Fruit fly (Drosophila melanogaster) whole organism, embryonic: ENCODE results near the gene Vsp37A.

Experiments used
- Atf6 ChIP-seq: fragments of 200-800 bp; sonication (Bioruptor generic); IDR thresholded peaks from 2 replicates; pipeline ENCODE4 v1.3.6; 2022; ENCODE audit warnings: missing biosample characterization, missing genetic modification characterization
- B-H1 ChIP-seq: fragments of 200-800 bp; sonication (Bioruptor generic); IDR thresholded peaks from 3 replicates; pipeline ENCODE4 v1.3.6; 2022; ENCODE audit warnings: missing biosample characterization, missing genetic modification characterization
- CG10274 ChIP-seq: fragments of 200-800 bp; sonication (Bioruptor generic); optimal IDR thresholded peaks from 3 replicates; lab custom pipeline; 2017; ENCODE audit warnings: missing biosample characterization, mild to moderate bottlenecking, missing genetic modification characterization
- CG11093 ChIP-seq: fragments of 200-800 bp; sonication (Bioruptor generic); IDR thresholded peaks from 3 replicates; pipeline ENCODE4 v1.3.6; 2022; ENCODE audit warnings: missing biosample characterization, missing genetic modification characterization
- CG12391 ChIP-seq: fragments of 200-800 bp; sonication (Bioruptor generic); optimal IDR thresholded peaks from 3 replicates; lab custom pipeline; 2018; ENCODE audit warnings: missing biosample characterization, mild to moderate bottlenecking, missing genetic modification characterization, moderate library complexity
- CG13296 ChIP-seq: fragments of 200-800 bp; sonication (Bioruptor generic); optimal IDR thresholded peaks from 3 replicates; lab custom pipeline; 2018; ENCODE audit warnings: missing biosample characterization, mild to moderate bottlenecking, missing genetic modification characterization
- CG1832 ChIP-seq: fragments of 200-800 bp; sonication (Bioruptor generic); optimal IDR thresholded peaks from 2 replicates; lab custom pipeline; 2017; ENCODE audit warnings: missing biosample characterization, mild to moderate bottlenecking, missing genetic modification characterization, inconsistent platforms
- CG33213 ChIP-seq: fragments of 200-800 bp; sonication (Bioruptor generic); optimal IDR thresholded peaks from 3 replicates; lab custom pipeline; 2016; ENCODE audit warnings: missing biosample characterization, missing genetic modification characterization
- CG3407 ChIP-seq: fragments of 200-800 bp; sonication (Bioruptor generic); optimal IDR thresholded peaks from 2 replicates; lab custom pipeline; 2018; ENCODE audit warnings: missing biosample characterization, mild to moderate bottlenecking, missing genetic modification characterization
- CG34422 ChIP-seq: fragments of 200-800 bp; sonication (Bioruptor generic); IDR thresholded peaks from 3 replicates; pipeline ENCODE4 v1.3.6; 2022; ENCODE audit warnings: missing biosample characterization, missing genetic modification characterization
- CG3847 ChIP-seq: fragments of 200-800 bp; sonication (Bioruptor generic); IDR thresholded peaks from 2 replicates; pipeline ENCODE4 v1.3.6; 2022; ENCODE audit warnings: missing biosample characterization, missing genetic modification characterization
- CG43689 ChIP-seq: fragments of 200-800 bp; sonication (Bioruptor generic); IDR thresholded peaks from 2 replicates; pipeline ENCODE4 v1.3.6; 2022; ENCODE audit warnings: missing biosample characterization, missing genetic modification characterization
- CG9797 ChIP-seq: fragments of 200-800 bp; sonication (Bioruptor generic); optimal IDR thresholded peaks from 3 replicates; lab custom pipeline; 2018; ENCODE audit warnings: missing biosample characterization, mild to moderate bottlenecking, missing genetic modification characterization
- Camta ChIP-seq: fragments of 200-800 bp; sonication (Bioruptor generic); optimal IDR thresholded peaks from 2 replicates; lab custom pipeline; 2016; ENCODE audit warnings: missing biosample characterization, missing genetic modification characterization
- Dp ChIP-seq: fragments of 200-800 bp; sonication (Bioruptor generic); optimal IDR thresholded peaks from 2 replicates; lab custom pipeline; 2018; ENCODE audit warnings: missing biosample characterization, mild to moderate bottlenecking, missing genetic modification characterization, moderate library complexity
- Dref ChIP-seq: fragments of 200-800 bp; sonication (Bioruptor generic); IDR thresholded peaks from 2 replicates; pipeline ENCODE4 v1.3.6; 2022; ENCODE audit warnings: missing biosample characterization, missing genetic modification characterization
- E2f2 ChIP-seq: fragments of 200-800 bp; sonication (Bioruptor generic); IDR thresholded peaks from 2 replicates; pipeline ENCODE4 v1.3.6; 2022; ENCODE audit warnings: missing biosample characterization, missing genetic modification characterization
- Ets97D ChIP-seq: fragments of 200-800 bp; sonication (Bioruptor generic); optimal IDR thresholded peaks from 3 replicates; lab custom pipeline; 2016; ENCODE audit warnings: missing biosample characterization, missing genetic modification characterization
- Gsc ChIP-seq: fragments of 200-800 bp; sonication (Bioruptor generic); IDR thresholded peaks from 2 replicates; pipeline ENCODE4 v1.3.6; 2022; ENCODE audit warnings: missing biosample characterization, missing genetic modification characterization
- HLH54F ChIP-seq: fragments of 200-800 bp; sonication (Bioruptor generic); optimal IDR thresholded peaks from 3 replicates; lab custom pipeline; 2016; ENCODE audit warnings: missing biosample characterization, missing genetic modification characterization
- Lhr ChIP-seq: fragments of 200-800 bp; sonication (Bioruptor generic); optimal IDR thresholded peaks from 3 replicates; lab custom pipeline; 2017; ENCODE audit warnings: mild to moderate bottlenecking, missing biosample characterization, missing genetic modification reagents, missing genetic modification characterization
- Lpt ChIP-seq: fragments of >200 bp; optimal IDR thresholded peaks from 2 replicates; lab custom pipeline; 2018; ENCODE audit warnings: missing biosample characterization, missing genetic modification characterization
- MTF-1 ChIP-seq: fragments of 200-800 bp; sonication (Bioruptor generic); optimal IDR thresholded peaks from 2 replicates; lab custom pipeline; 2018; ENCODE audit warnings: missing biosample characterization, mild to moderate bottlenecking, missing genetic modification characterization, borderline replicate concordance
- Ravus ChIP-seq: fragments of 200-800 bp; sonication (Bioruptor generic); IDR thresholded peaks from 2 replicates; pipeline ENCODE4 v1.3.6; 2022; ENCODE audit warnings: missing biosample characterization, missing genetic modification characterization
- Spps ChIP-seq: fragments of 200-800 bp; sonication (Bioruptor generic); optimal IDR thresholded peaks from 2 replicates; lab custom pipeline; 2018; ENCODE audit warnings: missing biosample characterization, mild to moderate bottlenecking, missing genetic modification characterization
- TFAM ChIP-seq: fragments of 200-800 bp; sonication (Bioruptor generic); optimal IDR thresholded peaks from 2 replicates; lab custom pipeline; 2017; ENCODE audit warnings: missing biosample characterization, missing genetic modification characterization, inconsistent platforms
- Xbp1 ChIP-seq: fragments of 200-800 bp; sonication (Bioruptor generic); optimal IDR thresholded peaks from 3 replicates; lab custom pipeline; 2016; ENCODE audit warnings: missing biosample characterization, mild to moderate bottlenecking, missing genetic modification characterization
- Xrp1 ChIP-seq: fragments of 200-800 bp; sonication (Bioruptor generic); IDR thresholded peaks from 2 replicates; pipeline ENCODE4 v1.3.6; 2022; ENCODE audit warnings: missing biosample characterization, missing genetic modification characterization
- ap ChIP-seq: fragments of 200-800 bp; sonication (Bioruptor generic); IDR thresholded peaks from 2 replicates; pipeline ENCODE4 v1.3.6; 2022; ENCODE audit warnings: missing biosample characterization, missing genetic modification characterization
- bowl ChIP-seq: fragments of 200-800 bp; sonication (Bioruptor generic); IDR thresholded peaks from 2 replicates; pipeline ENCODE4 v1.3.6; 2022; ENCODE audit warnings: missing biosample characterization, missing genetic modification characterization
- cato ChIP-seq: fragments of 200-800 bp; sonication (Bioruptor generic); optimal IDR thresholded peaks from 2 replicates; lab custom pipeline; 2016; ENCODE audit warnings: missing biosample characterization, missing genetic modification characterization, borderline replicate concordance
- corto ChIP-seq: fragments of 200-800 bp; sonication (Bioruptor generic); optimal IDR thresholded peaks from 2 replicates; lab custom pipeline; 2016; ENCODE audit warnings: missing biosample characterization, mild to moderate bottlenecking, missing genetic modification characterization, moderate library complexity
- emc ChIP-seq: fragments of 200-800 bp; sonication (Bioruptor generic); optimal IDR thresholded peaks from 2 replicates; lab custom pipeline; 2016; ENCODE audit warnings: missing biosample characterization, missing genetic modification characterization
- en ChIP-seq: fragments of 200-800 bp; sonication (Bioruptor generic); optimal IDR thresholded peaks from 2 replicates; lab custom pipeline; 2016; ENCODE audit warnings: missing biosample characterization, missing genetic modification characterization
- esg ChIP-seq: fragments of 200-800 bp; sonication (Bioruptor generic); conservative IDR thresholded peaks from 2 replicates; pipeline ENCODE4 v1.3.6; 2022; ENCODE audit warnings: missing biosample characterization, missing genetic modification characterization
- eyg ChIP-seq: fragments of 200-800 bp; sonication (Bioruptor generic); optimal IDR thresholded peaks from 3 replicates; lab custom pipeline; 2016; ENCODE audit warnings: missing biosample characterization, missing genetic modification characterization
- hb ChIP-seq: fragments of 200-800 bp; sonication (Bioruptor generic); IDR thresholded peaks from 3 replicates; pipeline ENCODE4 v1.3.6; 2022; ENCODE audit warnings: missing biosample characterization, missing genetic modification characterization; ENCODE audit not compliant: partially characterized antibody
- insv ChIP-seq, 2 experiments: fragments of 200-800 bp; sonication (Bioruptor generic); optimal IDR thresholded peaks; 3 replicates each; lab custom pipeline; 2016 to 2018; ENCODE audit warnings: missing biosample characterization in 2 of 2, missing genetic modification characterization in 2 of 2
- nerfin-1 ChIP-seq: fragments of 200-800 bp; sonication (Bioruptor generic); optimal IDR thresholded peaks from 3 replicates; lab custom pipeline; 2019; ENCODE audit warnings: missing biosample characterization, mild to moderate bottlenecking, missing genetic modification characterization, moderate library complexity
- nerfin-2 ChIP-seq: fragments of 200-800 bp; sonication (Bioruptor generic); IDR thresholded peaks from 2 replicates; pipeline ENCODE4 v1.3.6; 2022; ENCODE audit warnings: missing biosample characterization, missing genetic modification characterization; ENCODE audit not compliant: partially characterized antibody
- org-1 ChIP-seq: fragments of 200-800 bp; sonication (Bioruptor generic); optimal IDR thresholded peaks from 2 replicates; lab custom pipeline; 2017; ENCODE audit warnings: missing biosample characterization, missing genetic modification characterization
- pb ChIP-seq: fragments of 200-800 bp; sonication (Bioruptor generic); optimal IDR thresholded peaks from 3 replicates; lab custom pipeline; 2016; ENCODE audit warnings: missing biosample characterization, missing genetic modification characterization
- pho ChIP-seq: fragments of 200-800 bp; sonication (Bioruptor generic); optimal IDR thresholded peaks from 2 replicates; lab custom pipeline; 2016; ENCODE audit warnings: missing biosample characterization, missing genetic modification characterization
- pnt ChIP-seq: fragments of 200-800 bp; sonication (Bioruptor generic); optimal IDR thresholded peaks from 3 replicates; lab custom pipeline; 2016; ENCODE audit warnings: missing biosample characterization, missing genetic modification characterization
- repo ChIP-seq: fragments of 200-800 bp; sonication (Bioruptor generic); optimal IDR thresholded peaks from 2 replicates; lab custom pipeline; 2016; ENCODE audit warnings: missing biosample characterization, missing genetic modification characterization
- sc ChIP-seq, 3 experiments: fragments of >200 bp in 2 of 3; fragments of 200-800 bp in 1 of 3; sonication (Bioruptor generic) in 1 of 3; optimal IDR thresholded peaks; 2 replicates in 2 of 3; 3 replicates in 1 of 3; lab custom pipeline; 2017; ENCODE audit warnings: mild to moderate bottlenecking in 1 of 3, missing biosample characterization in 1 of 3, missing genetic modification characterization in 1 of 3, missing genetic modification reagents in 1 of 3
- sd ChIP-seq: fragments of 200-800 bp; sonication (Bioruptor generic); optimal IDR thresholded peaks from 3 replicates; lab custom pipeline; 2018; ENCODE audit warnings: missing biosample characterization, mild to moderate bottlenecking, missing genetic modification characterization, moderate library complexity
- sens-2 ChIP-seq: fragments of 200-800 bp; sonication (Bioruptor generic); IDR thresholded peaks from 2 replicates; pipeline ENCODE4 v1.3.6; 2022; ENCODE audit warnings: missing biosample characterization, missing genetic modification characterization
- sug ChIP-seq: fragments of 200-800 bp; optimal IDR thresholded peaks from 2 replicates; lab custom pipeline; 2019; ENCODE audit warnings: missing biosample characterization, mild to moderate bottlenecking, missing genetic modification characterization, moderate library complexity
- tgo ChIP-seq: fragments of 200-800 bp; sonication (Bioruptor generic); IDR thresholded peaks from 3 replicates; pipeline ENCODE4 v1.3.6; 2022; ENCODE audit warnings: missing biosample characterization, missing genetic modification characterization
- trem ChIP-seq: fragments of 200-800 bp; optimal IDR thresholded peaks from 3 replicates; lab custom pipeline; 2019; ENCODE audit warnings: missing biosample characterization, mild to moderate bottlenecking, missing genetic modification characterization, moderate library complexity
- trh ChIP-seq: fragments of 200-800 bp; sonication (Bioruptor generic); optimal IDR thresholded peaks from 2 replicates; lab custom pipeline; 2016; ENCODE audit warnings: missing biosample characterization, missing genetic modification characterization

Gene Vsp37A

dm6 chrX:617477-617795 is 3.9 kb upstream of the Vsp37A start (continued):
- TF ChIP-seq esg = no peak
- TF ChIP-seq nerfin-2 (GFP tag; lab: Robert Waterston, UW) = peak; percentile 42; the same call in 1 of the 2 replicates
- no peak for TF ChIP-seq CG34422
- peak; percentile 90 for TF ChIP-seq E2f2 (GFP tag; lab: Robert Waterston, UW)
- no peak for TF ChIP-seq Ravus (GFP tag; lab: Robert Waterston, UW)
- TF ChIP-seq Lpt (GFP tag; lab: Kevin White, UChicago) = no peak
- no peak for TF ChIP-seq org-1 (GFP tag; lab: Kevin White, UChicago)
- no peak for TF ChIP-seq Camta
- TF ChIP-seq repo = no peak
- TF ChIP-seq insv (GFP tag; optimal IDR thresholded peaks at IDR 0.05; lab: Kevin White, UChicago) = no peak
- no peak for TF ChIP-seq HLH54F
- no peak for TF ChIP-seq pho (GFP tag; lab: Kevin White, UChicago)
- no peak for TF ChIP-seq sens-2 (GFP tag; lab: Robert Waterston, UW)
- no peak for TF ChIP-seq CG10274 (GFP tag; lab: Kevin White, UChicago)
- TF ChIP-seq Xbp1 (GFP tag; lab: Kevin White, UChicago) = no peak
- TF ChIP-seq trem (tag; lab: Kevin White, UChicago) = peak; percentile 14
- TF ChIP-seq Lhr = no peak
- no peak for TF ChIP-seq Atf6 (GFP tag; lab: Robert Waterston, UW)
- no peak for TF ChIP-seq cato (GFP tag; lab: Kevin White, UChicago)
- peak; percentile 14 for TF ChIP-seq Ets97D (GFP tag; lab: Kevin White, UChicago)
- TF ChIP-seq sd (tag; lab: Kevin White, UChicago) = no peak
- TF ChIP-seq Spps (tag; lab: Kevin White, UChicago) = no peak
- peak; percentile 85 for TF ChIP-seq Dref
- TF ChIP-seq eyg (GFP tag; lab: Kevin White, UChicago) = no peak
- TF ChIP-seq MTF-1 = no peak
- no peak for TF ChIP-seq trh (GFP tag; lab: Kevin White, UChicago)
- TF ChIP-seq B-H1 = no peak
- TF ChIP-seq CG43689 (GFP tag; lab: Robert Waterston, UW) = no peak
- no peak for TF ChIP-seq Xrp1 (GFP tag; lab: Robert Waterston, UW)
- peak; percentile 84 for TF ChIP-seq Dp (GFP tag; lab: Kevin White, UChicago)
- TF ChIP-seq tgo (GFP tag; lab: Robert Waterston, UW) = no peak
- TF ChIP-seq CG3407 = no peak
- TF ChIP-seq nerfin-1 = no peak
- peak; percentile 34; the same call in 1 of the 2 replicates for TF ChIP-seq CG3847 (GFP tag; lab: Robert Waterston, UW)
- no peak for TF ChIP-seq CG33213 (GFP tag; lab: Kevin White, UChicago)
- no peak for TF ChIP-seq CG11093 (GFP tag; lab: Robert Waterston, UW)
- TF ChIP-seq pnt (GFP tag; lab: Kevin White, UChicago) = no peak
- TF ChIP-seq sc (optimal IDR thresholded peaks at IDR 0.05; lab: Kevin White, UChicago) = no peak
- TF ChIP-seq sc (GFP tag; optimal IDR thresholded peaks at IDR 0.05; lab: Kevin White, UChicago) = no peak
- no peak for TF ChIP-seq CG12391 (tag; lab: Kevin White, UChicago)
- no peak for TF ChIP-seq TFAM (GFP tag; lab: Kevin White, UChicago)
- TF ChIP-seq emc (GFP tag; lab: Kevin White, UChicago) = no peak
- TF ChIP-seq pb (GFP tag; lab: Kevin White, UChicago) = no peak
- no peak for TF ChIP-seq sug (tag; lab: Kevin White, UChicago)
- TF ChIP-seq en (GFP tag; lab: Kevin White, UChicago) = no peak
- TF ChIP-seq CG1832 (GFP tag; lab: Kevin White, UChicago) = no peak
- 0 out of 3 replicates have a peak, but pooled peaks have one; percentile 59 for TF ChIP-seq hb (GFP tag; lab: Robert Waterston, UW)
- TF ChIP-seq ap (GFP tag; lab: Robert Waterston, UW) = no peak
- TF ChIP-seq CG13296 (GFP tag; lab: Kevin White, UChicago) = no peak
- peak; percentile 38 for TF ChIP-seq CG9797 (GFP tag; lab: Kevin White, UChicago)
- TF ChIP-seq bowl = no peak
- no peak for TF ChIP-seq Gsc (GFP tag; lab: Robert Waterston, UW)
- TF ChIP-seq corto (GFP tag; lab: Kevin White, UChicago) = no peak
